Worm (Caenorhabditis elegans): Measurements from ENCODE around the gene K10G4.10.

K10G4.10 gene

ce11 chrV:17284159-17284558 is 10.8 kb downstream of the K10G4.10 start:
- TF ChIP-seq F13H6.1 (tag; optimal IDR thresholded peaks at IDR 0.05) (no peak), lin-13 (GFP tag; optimal IDR thresholded peaks at IDR 0.05) (no peak), C34F6.9 (tag; optimal IDR thresholded peaks at IDR 0.05) (no peak), lin-11 (tag; optimal IDR thresholded peaks at IDR 0.05) (no peak), elt-1 (tag; optimal IDR thresholded peaks at IDR 0.05) (no peak), sem-4 (tag; optimal IDR thresholded peaks at IDR 0.05) (no peak), blmp-1 (tag; optimal IDR thresholded peaks at IDR 0.05; ENCODE audit: insufficient read depth) (no peak), egl-27 (tag; optimal IDR thresholded peaks at IDR 0.05) (no peak), sma-9 (GFP tag; optimal IDR thresholded peaks at IDR 0.05) (no peak), sma-9 (tag; optimal IDR thresholded peaks at IDR 0.05) (no peak), lsy-2 (tag; optimal IDR thresholded peaks at IDR 0.05) (no peak)

ce11 chrV:17292740-17293139 is 19.4 kb downstream of the K10G4.10 start:
- TF ChIP-seq blmp-1 (tag; optimal IDR thresholded peaks at IDR 0.05; ENCODE audit: insufficient read depth) (no peak), nhr-21 (tag; optimal IDR thresholded peaks at IDR 0.05) (no peak), lin-11 (tag; optimal IDR thresholded peaks at IDR 0.05) (no peak), ceh-82 (tag; optimal IDR thresholded peaks at IDR 0.05) (no peak), mbf-1 (tag; optimal IDR thresholded peaks at IDR 0.05) (no peak), dmd-4 (tag; optimal IDR thresholded peaks at IDR 0.05) (no peak), unc-62 (GFP tag; optimal IDR thresholded peaks at IDR 0.05) (no peak), fos-1 (tag; optimal IDR thresholded peaks at IDR 0.05) (no peak), unc-39 (tag; optimal IDR thresholded peaks at IDR 0.05) (no peak), F13H6.1 (tag; optimal IDR thresholded peaks at IDR 0.05) (no peak), peb-1 (tag; optimal IDR thresholded peaks at IDR 0.05) (no peak), mdl-1 (tag; optimal IDR thresholded peaks at IDR 0.05) (no peak), zag-1 (tag; optimal IDR thresholded peaks at IDR 0.05) (no peak), nhr-25 (tag; optimal IDR thresholded peaks at IDR 0.05) (no peak), nhr-10 (tag; optimal IDR thresholded peaks at IDR 0.05) (no peak)

DNA sequence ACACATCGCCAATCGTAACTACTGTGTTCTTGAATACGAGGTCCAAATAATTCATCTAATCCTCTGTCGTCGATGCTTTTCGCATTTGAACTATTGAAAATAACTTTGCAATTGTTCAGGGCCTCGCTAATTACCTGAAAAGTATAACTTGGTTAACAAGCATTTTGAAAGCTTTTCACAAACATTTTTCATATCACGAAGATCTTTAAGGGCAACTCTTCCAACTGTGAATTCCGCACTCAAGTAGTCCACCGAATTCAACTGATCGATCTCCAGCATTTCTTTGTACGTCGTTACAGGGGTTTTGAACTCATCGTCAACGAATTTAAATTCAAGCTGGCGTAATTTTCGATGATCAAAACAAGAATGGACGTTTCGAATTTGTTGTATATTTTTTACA is 23.1 kb downstream of the K10G4.10 start:
- TF ChIP-seq elt-3 (tag; optimal IDR thresholded peaks at IDR 0.05) (no peak), alr-1 (tag; optimal IDR thresholded peaks at IDR 0.05) (no peak)

ce11 chrV:17298657-17299056 is 25.3 kb downstream of the K10G4.10 start:
- TF ChIP-seq unc-55 (GFP tag; optimal IDR thresholded peaks at IDR 0.05): no peak
- no peak for TF ChIP-seq nhr-77 (tag; optimal IDR thresholded peaks at IDR 0.05)
- no peak for TF ChIP-seq sma-9 (GFP tag; optimal IDR thresholded peaks at IDR 0.05)
- TF ChIP-seq sma-9 (tag; optimal IDR thresholded peaks at IDR 0.05): no peak
- TF ChIP-seq ztf-11 (tag; optimal IDR thresholded peaks at IDR 0.05): no peak
- no peak for TF ChIP-seq ceh-82 (tag; optimal IDR thresholded peaks at IDR 0.05)
- no peak for TF ChIP-seq nhr-237 (tag; optimal IDR thresholded peaks at IDR 0.05)
- TF ChIP-seq zag-1 (tag; optimal IDR thresholded peaks at IDR 0.05): no peak

- TF ChIP-seq nhr-77 (tag; optimal IDR thresholded peaks at IDR 0.05): no peak
Measured at ce11 chrV:17301375-17301774, 28.0 kb downstream of the K10G4.10 start, which contains the start of gene K10G4.5. Gene K10G4.5 (minus strand): TSS chrV:17301475.

DNA sequence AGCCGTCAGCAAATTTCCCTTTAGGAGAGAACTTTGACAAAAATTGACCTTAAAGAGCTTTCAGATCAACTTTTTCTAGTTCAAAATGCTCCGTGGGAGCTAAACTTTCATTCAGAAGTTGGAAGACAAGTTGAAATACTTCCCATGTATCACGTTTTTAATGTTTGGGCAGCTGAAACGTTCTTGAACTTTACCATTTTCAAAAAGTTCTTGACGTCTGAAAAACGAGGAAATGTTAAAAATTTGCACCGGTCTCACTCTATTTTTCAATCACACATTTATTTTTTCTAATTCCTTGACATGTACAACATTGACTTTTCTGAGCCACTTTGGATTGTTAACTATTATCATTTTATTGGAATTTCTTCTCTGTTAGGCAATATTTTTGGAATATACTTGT is 29.4 kb downstream of the K10G4.10 start, which contains the start of gene sri-70:
sri-70 (plus strand) TSS at position 301 of the 400 bp plus-strand sequence.
- TF ChIP-seq aly-2 (tag; optimal IDR thresholded peaks at IDR 0.05): no peak

- TF ChIP-seq nhr-77 (tag; optimal IDR thresholded peaks at IDR 0.05) (no peak), nhr-11 (tag; optimal IDR thresholded peaks at IDR 0.05) (no peak), ZK546.5 (tag; optimal IDR thresholded peaks at IDR 0.05) (no peak), ztf-11 (tag; optimal IDR thresholded peaks at IDR 0.05) (no peak), C34F6.9 (tag; optimal IDR thresholded peaks at IDR 0.05) (no peak), sem-4 (tag; optimal IDR thresholded peaks at IDR 0.05) (no peak), lin-13 (GFP tag; optimal IDR thresholded peaks at IDR 0.05) (no peak), alr-1 (tag; optimal IDR thresholded peaks at IDR 0.05) (no peak), ztf-1 (GFP tag; conservative IDR thresholded peaks at IDR 0.05) (no peak), mbf-1 (tag; optimal IDR thresholded peaks at IDR 0.05) (no peak), zag-1 (tag; optimal IDR thresholded peaks at IDR 0.05) (no peak), lin-39 (tag; optimal IDR thresholded peaks at IDR 0.05) (no peak), aly-2 (tag; optimal IDR thresholded peaks at IDR 0.05) (no peak)
Measured at ce11 chrV:17303392-17303791, 30.0 kb downstream of the K10G4.10 start.
